Worm (Caenorhabditis elegans) whole organism, L4 larva: ENCODE data around the gene T22F7.4.
A peak's percentile ranks its signal among the peaks of the same experiment; 100 is the strongest.

Experiments
- ZK546.5 ChIP-seq, 2 experiments: sonication (generic microtip); optimal IDR thresholded peaks; 2 replicates each; lab custom pipeline; 2017; ENCODE audit warnings: missing biosample characterization in 2 of 2, missing genetic modification characterization in 2 of 2
- daf-12 ChIP-seq: fragments of 150-350 bp; optimal IDR thresholded peaks from 2 replicates; lab custom pipeline; 2014; ENCODE audit warnings: missing biosample characterization, missing genetic modification reagents, missing genetic modification characterization
- daf-16 ChIP-seq, 3 experiments: sonication (generic microtip); optimal IDR thresholded peaks; 2 replicates each; lab custom pipeline; 2016 to 2017; ENCODE audit warnings: missing genetic modification characterization in 3 of 3, missing genetic modification reagents in 3 of 3, mild to moderate bottlenecking in 2 of 3, missing compliant biosample characterization in 2 of 3, missing biosample characterization in 1 of 3, moderate library complexity in 1 of 3
- daf-8 ChIP-seq: fragments of 200-800 bp; sonication (Bioruptor generic); IDR thresholded peaks from 2 replicates; pipeline ENCODE4 v1.3.6; 2022; ENCODE audit warnings: missing genetic modification characterization, missing compliant biosample characterization
- dmd-8 ChIP-seq: fragments of 200-800 bp; sonication (Bioruptor generic); IDR thresholded peaks from 2 replicates; pipeline ENCODE4 v1.3.6; 2022; ENCODE audit warnings: missing genetic modification characterization, missing compliant biosample characterization
- duxl-1 ChIP-seq: sonication (generic microtip); optimal IDR thresholded peaks from 2 replicates; lab custom pipeline; 2016; ENCODE audit warnings: mild to moderate bottlenecking, missing genetic modification characterization, moderate library complexity, missing compliant biosample characterization; ENCODE audit not compliant: poor library complexity
- egl-27 ChIP-seq: sonication (generic microtip); optimal IDR thresholded peaks from 3 replicates; lab custom pipeline; 2017; ENCODE audit warnings: missing biosample characterization, missing genetic modification reagents, missing genetic modification characterization
- fkh-10 ChIP-seq: fragments of 150-350 bp; optimal IDR thresholded peaks from 2 replicates; lab custom pipeline; 2014; ENCODE audit warnings: missing biosample characterization, missing genetic modification reagents, missing genetic modification characterization
- gei-8 ChIP-seq: fragments of 200-800 bp; sonication (Bioruptor generic); optimal IDR thresholded peaks from 2 replicates; lab custom pipeline; 2018; ENCODE audit warnings: mild to moderate bottlenecking, missing genetic modification characterization, missing compliant biosample characterization
- hlh-11 ChIP-seq: fragments of 200-800 bp; sonication (Bioruptor generic); optimal IDR thresholded peaks from 2 replicates; lab custom pipeline; 2018; ENCODE audit warnings: mild to moderate bottlenecking, missing genetic modification characterization, missing compliant biosample characterization
- hmg-1.1 ChIP-seq: fragments of 200-800 bp; sonication (Bioruptor generic); IDR thresholded peaks from 2 replicates; pipeline ENCODE4 v1.3.6; 2022; ENCODE audit warnings: missing genetic modification reagents, missing genetic modification characterization, missing compliant biosample characterization
- jun-1 ChIP-seq: fragments of 150-350 bp; optimal IDR thresholded peaks from 2 replicates; lab custom pipeline; 2014; ENCODE audit warnings: missing biosample characterization, missing genetic modification reagents, missing genetic modification characterization
- lin-39 ChIP-seq: fragments of 150-350 bp; optimal IDR thresholded peaks from 2 replicates; lab custom pipeline; 2014; ENCODE audit warnings: missing biosample characterization, missing genetic modification reagents, missing genetic modification characterization
- lir-3 ChIP-seq: sonication (generic microtip); optimal IDR thresholded peaks from 2 replicates; lab custom pipeline; 2016; ENCODE audit warnings: mild to moderate bottlenecking, missing genetic modification characterization, missing compliant biosample characterization
- madf-9 ChIP-seq: fragments of 200-800 bp; sonication (Bioruptor generic); conservative IDR thresholded peaks from 2 replicates; pipeline ENCODE4 v1.3.6; 2022; ENCODE audit warnings: missing genetic modification reagents, missing genetic modification characterization, missing compliant biosample characterization
- mep-1 ChIP-seq: fragments of 150-350 bp; sonication (generic microtip); optimal IDR thresholded peaks from 3 replicates; lab custom pipeline; 2014; ENCODE audit warnings: missing biosample characterization, missing genetic modification characterization
- mxl-2 ChIP-seq: fragments of 200-800 bp; sonication (Bioruptor generic); conservative IDR thresholded peaks from 2 replicates; pipeline ENCODE4 v1.3.6; 2022; ENCODE audit warnings: missing genetic modification reagents, missing genetic modification characterization, missing compliant biosample characterization
- mxl-3 ChIP-seq: fragments of 200-800 bp; sonication (Bioruptor generic); optimal IDR thresholded peaks from 2 replicates; lab custom pipeline; 2018; ENCODE audit warnings: mild to moderate bottlenecking, missing genetic modification characterization, missing compliant biosample characterization
- nhr-10 ChIP-seq: fragments of 150-350 bp; optimal IDR thresholded peaks from 2 replicates; lab custom pipeline; 2014; ENCODE audit warnings: missing biosample characterization, missing genetic modification characterization
- nhr-11 ChIP-seq: fragments of 150-350 bp; optimal IDR thresholded peaks from 2 replicates; lab custom pipeline; 2014; ENCODE audit warnings: missing biosample characterization, missing genetic modification characterization
- nhr-237 ChIP-seq: sonication (generic microtip); optimal IDR thresholded peaks from 2 replicates; lab custom pipeline; 2017; ENCODE audit warnings: missing biosample characterization, missing genetic modification characterization
- nhr-28 ChIP-seq: fragments of 150-350 bp; optimal IDR thresholded peaks from 2 replicates; lab custom pipeline; 2014; ENCODE audit warnings: missing biosample characterization, missing genetic modification characterization
- nhr-41 ChIP-seq: fragments of 200-800 bp; sonication (Bioruptor generic); IDR thresholded peaks from 2 replicates; pipeline ENCODE4 v1.3.6; 2022; ENCODE audit warnings: missing genetic modification reagents, missing genetic modification characterization, missing compliant biosample characterization
- nhr-48 ChIP-seq: sonication (generic microtip); optimal IDR thresholded peaks from 2 replicates; lab custom pipeline; 2016; ENCODE audit warnings: mild to moderate bottlenecking, missing genetic modification characterization, missing compliant biosample characterization
- nhr-6 ChIP-seq: fragments of 150-350 bp; optimal IDR thresholded peaks from 2 replicates; lab custom pipeline; 2014; ENCODE audit warnings: missing biosample characterization, missing genetic modification characterization
- rbr-2 ChIP-seq: sonication (generic microtip); optimal IDR thresholded peaks from 2 replicates; lab custom pipeline; 2016; ENCODE audit warnings: missing genotype, missing genetic modification characterization, missing compliant biosample characterization
- set-16 ChIP-seq: fragments of 200-800 bp; sonication (Bioruptor generic); IDR thresholded peaks from 2 replicates; pipeline ENCODE4 v1.3.6; 2022; ENCODE audit warnings: missing genetic modification reagents, missing genetic modification characterization, missing compliant biosample characterization
- skn-1 ChIP-seq: fragments of 150-350 bp; optimal IDR thresholded peaks from 2 replicates; lab custom pipeline; 2014; ENCODE audit warnings: missing biosample characterization, missing genetic modification characterization
- spr-1 ChIP-seq: sonication (generic microtip); optimal IDR thresholded peaks from 2 replicates; lab custom pipeline; 2016; ENCODE audit warnings: mild to moderate bottlenecking, missing genetic modification characterization, missing compliant biosample characterization
- tra-1 ChIP-seq: fragments of 200-800 bp; sonication (Bioruptor generic); IDR thresholded peaks from 2 replicates; pipeline ENCODE4 v1.3.6; 2022; ENCODE audit warnings: missing genetic modification reagents, missing genetic modification characterization, missing compliant biosample characterization
- unc-62 ChIP-seq, 3 experiments: fragments of 150-350 bp in 1 of 3; sonication (generic microtip); optimal IDR thresholded peaks in 2 of 3; peaks in 1 of 3; 1 replicate in 1 of 3; 2 replicates in 2 of 3; lab custom pipeline; 2014 to 2017; ENCODE audit warnings: missing biosample characterization in 3 of 3, missing genetic modification characterization in 3 of 3, missing genetic modification reagents in 3 of 3, missing genotype in 1 of 3

T22F7.4 gene

ce11 chrIII:488464-488863 lies 38.3 kb downstream of the T22F7.4 start, which contains the start of gene F30H5.5 (continued):
- TF ChIP-seq unc-62 (GFP tag; optimal IDR thresholded peaks at IDR 0.05 in 1 of 2; lab: Kevin White, UChicago), result no peak
- TF ChIP-seq unc-62 (tag; optimal IDR thresholded peaks at IDR 0.05; lab: Kevin White, UChicago), result no peak

ce11 chrIII:486077-486597 lies 40.6 kb downstream of the T22F7.4 start, which contains the start of gene nlp-32:
TSS of gene nlp-32 (minus strand) at chrIII:486547.
- TF ChIP-seq daf-12 (no peak), set-16 (GFP tag; lab: Robert Waterston, UW) (peak; percentile 79), nhr-41 (GFP tag; lab: Robert Waterston, UW) (no peak)

- TF ChIP-seq dmd-8 (GFP tag; lab: Robert Waterston, UW) (no peak), mxl-2 (GFP tag; lab: Robert Waterston, UW) (no peak), egl-27 (tag; lab: Kevin White, UChicago) (no peak), lin-39 (no peak), daf-16 (GFP tag; optimal IDR thresholded peaks at IDR 0.05; lab: Kevin White, UChicago) (no peak), daf-16 (tag; optimal IDR thresholded peaks at IDR 0.05; lab: Kevin White, UChicago) (no peak), mxl-3 (GFP tag; lab: Kevin White, UChicago) (no peak), rbr-2 (no peak), spr-1 (no peak), nhr-41 (GFP tag; lab: Robert Waterston, UW) (no peak), gei-8 (GFP tag; lab: Kevin White, UChicago) (no peak), hmg-1.1 (GFP tag; lab: Robert Waterston, UW) (no peak), duxl-1 (no peak)
These were observed 43.2 kb downstream of the T22F7.4 start, which contains the start of gene F10C5.3 for ce11 chrIII:483556-483955. TSS of gene F10C5.3 (plus strand) at chrIII:483868.

ce11 chrIII:482739-483138 lies 44.0 kb downstream of the T22F7.4 start:
- peak; percentile 16 for TF ChIP-seq nhr-6
- no peak for TF ChIP-seq nhr-10 (tag; lab: Kevin White, UChicago)
- TF ChIP-seq fkh-10 (GFP tag; lab: Kevin White, UChicago), result peak; percentile 31
- peak; percentile 30 for TF ChIP-seq nhr-11 (tag; lab: Kevin White, UChicago)

- TF ChIP-seq daf-16 (GFP tag; optimal IDR thresholded peaks at IDR 0.05; lab: Kevin White, UChicago) (no peak), daf-16 (tag; optimal IDR thresholded peaks at IDR 0.05; lab: Kevin White, UChicago) (no peak), madf-9 (GFP tag; lab: Robert Waterston, UW) (no peak), jun-1 (tag; lab: Kevin White, UChicago) (no peak), unc-62 (GFP tag; optimal IDR thresholded peaks at IDR 0.05 in 1 of 2; lab: Kevin White, UChicago) (peak in 1 of 2 experiments; percentile 90), unc-62 (tag; optimal IDR thresholded peaks at IDR 0.05; lab: Kevin White, UChicago) (no peak), nhr-28 (tag; lab: Kevin White, UChicago) (no peak), lin-39 (no peak)
These were observed 45.5 kb downstream of the T22F7.4 start for ce11 chrIII:481259-481658.

ce11 chrIII:475154-475553 lies 51.6 kb downstream of the T22F7.4 start, which contains the start of gene mat-3:
TSS of gene mat-3 (plus strand) at chrIII:475454.
- TF ChIP-seq jun-1 (tag; lab: Kevin White, UChicago) (no peak), skn-1 (tag; lab: Kevin White, UChicago) (no peak), nhr-237 (tag; lab: Kevin White, UChicago) (no peak), hlh-11 (tag; lab: Kevin White, UChicago) (no peak), lir-3 (no peak), ZK546.5 (tag; optimal IDR thresholded peaks at IDR 0.05; lab: Kevin White, UChicago) (no peak), unc-62 (GFP tag; optimal IDR thresholded peaks at IDR 0.05 in 1 of 2; lab: Kevin White, UChicago) (no peak), unc-62 (tag; optimal IDR thresholded peaks at IDR 0.05; lab: Kevin White, UChicago) (no peak), tra-1 (GFP tag; lab: Robert Waterston, UW) (no peak), daf-8 (GFP tag; lab: Robert Waterston, UW) (no peak), mep-1 (tag; lab: Kevin White, UChicago) (no peak), nhr-48 (tag; lab: Kevin White, UChicago) (no peak)
- TF ChIP-seq, all 104 proteins: peak for 0
